Fruit fly (Drosophila melanogaster) whole organism, prepupa: ENCODE measurements around the gene Taf10b.

Experiments used
- Blimp-1 ChIP-seq: fragments of 200-800 bp; sonication (Bioruptor generic); optimal IDR thresholded peaks from 3 replicates; lab custom pipeline; 2017; ENCODE audit warnings: missing biosample characterization, missing genetic modification characterization, mild to moderate bottlenecking, moderate library complexity, missing genetic modification reagents
- CG10631 ChIP-seq: fragments of 200-800 bp; sonication (Bioruptor generic); optimal IDR thresholded peaks from 2 replicates; lab custom pipeline; 2016; ENCODE audit warnings: missing biosample characterization, missing genetic modification characterization
- CG10669 ChIP-seq: fragments of 200-800 bp; sonication (Bioruptor generic); optimal IDR thresholded peaks from 3 replicates; lab custom pipeline; 2018; ENCODE audit warnings: missing biosample characterization, mild to moderate bottlenecking, missing genetic modification characterization, moderate library complexity
- CG15336 ChIP-seq: fragments of 200-800 bp; sonication (Bioruptor generic); IDR thresholded peaks from 2 replicates; pipeline ENCODE4 v1.3.6; 2022; ENCODE audit warnings: missing biosample characterization, missing genetic modification characterization
- CG1621 ChIP-seq: fragments of 200-800 bp; sonication (Bioruptor generic); optimal IDR thresholded peaks from 3 replicates; lab custom pipeline; 2018; ENCODE audit warnings: missing biosample characterization, mild to moderate bottlenecking, missing genetic modification characterization
- CG3032 ChIP-seq: fragments of 200-800 bp; optimal IDR thresholded peaks from 2 replicates; lab custom pipeline; 2019; ENCODE audit warnings: missing biosample characterization, mild to moderate bottlenecking, missing genetic modification characterization, moderate library complexity
- CG31627 ChIP-seq: fragments of 200-800 bp; sonication (Bioruptor generic); optimal IDR thresholded peaks from 3 replicates; lab custom pipeline; 2016; ENCODE audit warnings: missing biosample characterization, missing genetic modification characterization
- CG32006 ChIP-seq: fragments of 200-800 bp; sonication (Bioruptor generic); optimal IDR thresholded peaks from 3 replicates; lab custom pipeline; 2017; ENCODE audit warnings: missing biosample characterization, mild to moderate bottlenecking, missing genetic modification characterization
- CG4318 ChIP-seq: fragments of 200-800 bp; sonication (Bioruptor generic); optimal IDR thresholded peaks from 3 replicates; lab custom pipeline; 2017; ENCODE audit warnings: missing biosample characterization, mild to moderate bottlenecking, missing genetic modification characterization
- CG6276 ChIP-seq: fragments of 200-800 bp; sonication (Bioruptor generic); optimal IDR thresholded peaks from 2 replicates; lab custom pipeline; 2017; ENCODE audit warnings: missing biosample characterization, mild to moderate bottlenecking, missing genetic modification characterization
- CG6792 ChIP-seq: fragments of 200-800 bp; sonication (Bioruptor generic); optimal IDR thresholded peaks from 3 replicates; lab custom pipeline; 2016; ENCODE audit warnings: missing biosample characterization, missing genetic modification characterization
- CG8319 ChIP-seq: fragments of 200-800 bp; sonication (Bioruptor generic); optimal IDR thresholded peaks from 3 replicates; lab custom pipeline; 2016; ENCODE audit warnings: missing biosample characterization, missing genetic modification characterization
- CG8632 ChIP-seq: fragments of 200-800 bp; sonication (Bioruptor generic); optimal IDR thresholded peaks from 3 replicates; lab custom pipeline; 2016; ENCODE audit warnings: missing biosample characterization, missing genetic modification characterization
- CG9139 ChIP-seq: fragments of 200-800 bp; sonication (Bioruptor generic); optimal IDR thresholded peaks from 3 replicates; lab custom pipeline; 2017; ENCODE audit warnings: missing biosample characterization, mild to moderate bottlenecking, missing genetic modification characterization
- Eip75B ChIP-seq: fragments of 200-800 bp; sonication (Bioruptor generic); optimal IDR thresholded peaks from 3 replicates; lab custom pipeline; 2016; ENCODE audit warnings: missing biosample characterization, missing genetic modification characterization
- Eip93F ChIP-seq: fragments of 200-800 bp; sonication (Bioruptor generic); optimal IDR thresholded peaks from 2 replicates; lab custom pipeline; 2016; ENCODE audit warnings: missing biosample characterization, mild to moderate bottlenecking, missing genetic modification characterization
- Ets21C ChIP-seq: fragments of 200-800 bp; sonication (Bioruptor generic); optimal IDR thresholded peaks from 3 replicates; lab custom pipeline; 2016; ENCODE audit warnings: missing biosample characterization, missing genetic modification characterization
- Ets96B ChIP-seq: fragments of 200-800 bp; optimal IDR thresholded peaks from 2 replicates; lab custom pipeline; 2019; ENCODE audit warnings: missing biosample characterization, mild to moderate bottlenecking, missing genetic modification characterization, moderate library complexity
- Gug ChIP-seq: fragments of 200-800 bp; sonication (Bioruptor generic); IDR thresholded peaks from 2 replicates; pipeline ENCODE4 v1.3.6; 2022; ENCODE audit warnings: missing biosample characterization, missing genetic modification characterization
- Hr39 ChIP-seq: fragments of 200-800 bp; sonication (Bioruptor generic); optimal IDR thresholded peaks from 2 replicates; lab custom pipeline; 2016; ENCODE audit warnings: missing biosample characterization, missing genetic modification characterization
- Lpt ChIP-seq: fragments of 200-800 bp; sonication (Bioruptor generic); optimal IDR thresholded peaks from 3 replicates; lab custom pipeline; 2016; ENCODE audit warnings: missing biosample characterization, missing genetic modification characterization
- Met ChIP-seq: fragments of 200-800 bp; sonication (Bioruptor generic); optimal IDR thresholded peaks from 3 replicates; lab custom pipeline; 2016; ENCODE audit warnings: missing biosample characterization, missing genetic modification characterization
- OdsH ChIP-seq: fragments of 200-800 bp; sonication (Bioruptor generic); optimal IDR thresholded peaks from 3 replicates; lab custom pipeline; 2016; ENCODE audit warnings: missing biosample characterization, missing genetic modification characterization
- Smox ChIP-seq: fragments of 200-800 bp; sonication (Bioruptor generic); optimal IDR thresholded peaks from 3 replicates; lab custom pipeline; 2016; ENCODE audit warnings: missing biosample characterization, missing genetic modification characterization
- Sox102F ChIP-seq: fragments of 200-800 bp; sonication (Bioruptor generic); optimal IDR thresholded peaks from 2 replicates; lab custom pipeline; 2016; ENCODE audit warnings: missing biosample characterization, mild to moderate bottlenecking, missing genetic modification characterization
- Sox14 ChIP-seq: fragments of 200-800 bp; sonication (Bioruptor generic); optimal IDR thresholded peaks from 3 replicates; lab custom pipeline; 2016; ENCODE audit warnings: missing biosample characterization, missing genetic modification characterization
- achi ChIP-seq: fragments of 200-800 bp; sonication (Bioruptor generic); optimal IDR thresholded peaks from 3 replicates; lab custom pipeline; 2016; ENCODE audit warnings: missing biosample characterization, missing genetic modification characterization
- acj6 ChIP-seq: fragments of 200-800 bp; sonication (Bioruptor generic); optimal IDR thresholded peaks from 3 replicates; lab custom pipeline; 2016; ENCODE audit warnings: missing biosample characterization, missing genetic modification characterization
- cyc ChIP-seq: fragments of 200-800 bp; sonication (Bioruptor generic); optimal IDR thresholded peaks from 3 replicates; lab custom pipeline; 2016; ENCODE audit warnings: missing biosample characterization, missing genetic modification characterization
- dsx ChIP-seq: fragments of 200-800 bp; optimal IDR thresholded peaks from 3 replicates; lab custom pipeline; 2019; ENCODE audit warnings: missing biosample characterization, mild to moderate bottlenecking, missing genetic modification characterization, moderate library complexity; ENCODE audit not compliant: poor library complexity, severe bottlenecking
- eg ChIP-seq: fragments of 200-800 bp; sonication (Bioruptor generic); IDR thresholded peaks from 3 replicates; pipeline ENCODE4 v1.3.6; 2022; ENCODE audit warnings: missing biosample characterization, missing genetic modification characterization
- esn ChIP-seq: fragments of 200-800 bp; sonication (Bioruptor generic); optimal IDR thresholded peaks from 2 replicates; lab custom pipeline; 2016; ENCODE audit warnings: missing biosample characterization, mild to moderate bottlenecking, missing genetic modification characterization, moderate library complexity
- fd59A ChIP-seq: fragments of 200-800 bp; sonication (Bioruptor generic); optimal IDR thresholded peaks from 2 replicates; lab custom pipeline; 2017; ENCODE audit warnings: missing biosample characterization, mild to moderate bottlenecking, missing genetic modification characterization, missing genetic modification reagents
- fkh ChIP-seq: fragments of 200-800 bp; sonication (Bioruptor generic); optimal IDR thresholded peaks from 3 replicates; lab custom pipeline; 2017; ENCODE audit warnings: missing biosample characterization, mild to moderate bottlenecking, missing genetic modification characterization, moderate library complexity
- net ChIP-seq: fragments of 200-800 bp; sonication (Bioruptor generic); optimal IDR thresholded peaks from 3 replicates; lab custom pipeline; 2016; ENCODE audit warnings: missing biosample characterization, missing genetic modification characterization
- pdm3 ChIP-seq: fragments of 200-800 bp; sonication (Bioruptor generic); optimal IDR thresholded peaks from 3 replicates; lab custom pipeline; 2016; ENCODE audit warnings: missing biosample characterization, missing genetic modification characterization
- salr ChIP-seq, 2 experiments: fragments of 200-800 bp; sonication (Bioruptor generic); optimal IDR thresholded peaks; 3 replicates each; lab custom pipeline; 2016 to 2018; ENCODE audit warnings: missing biosample characterization in 2 of 2, missing genetic modification characterization in 2 of 2, mild to moderate bottlenecking in 1 of 2
- ss ChIP-seq, 2 experiments: fragments of 200-800 bp; sonication (Bioruptor generic); optimal IDR thresholded peaks; 2 replicates in 1 of 2; 3 replicates in 1 of 2; lab custom pipeline; 2017 to 2018; ENCODE audit warnings: mild to moderate bottlenecking in 2 of 2, missing biosample characterization in 2 of 2, missing genetic modification characterization in 2 of 2, moderate library complexity in 1 of 2
- svp ChIP-seq: fragments of 200-800 bp; sonication (Bioruptor generic); peaks from one replicate; lab custom pipeline; 2016; ENCODE audit warnings: missing biosample characterization, missing genetic modification characterization
- topi ChIP-seq: fragments of 200-800 bp; sonication (Bioruptor generic); optimal IDR thresholded peaks from 3 replicates; lab custom pipeline; 2016; ENCODE audit warnings: missing biosample characterization, missing genetic modification characterization
- vri ChIP-seq: fragments of 200-800 bp; sonication (Bioruptor generic); optimal IDR thresholded peaks from 3 replicates; lab custom pipeline; 2016; ENCODE audit warnings: missing biosample characterization, mild to moderate bottlenecking, missing genetic modification characterization

Taf10b gene

DNA sequence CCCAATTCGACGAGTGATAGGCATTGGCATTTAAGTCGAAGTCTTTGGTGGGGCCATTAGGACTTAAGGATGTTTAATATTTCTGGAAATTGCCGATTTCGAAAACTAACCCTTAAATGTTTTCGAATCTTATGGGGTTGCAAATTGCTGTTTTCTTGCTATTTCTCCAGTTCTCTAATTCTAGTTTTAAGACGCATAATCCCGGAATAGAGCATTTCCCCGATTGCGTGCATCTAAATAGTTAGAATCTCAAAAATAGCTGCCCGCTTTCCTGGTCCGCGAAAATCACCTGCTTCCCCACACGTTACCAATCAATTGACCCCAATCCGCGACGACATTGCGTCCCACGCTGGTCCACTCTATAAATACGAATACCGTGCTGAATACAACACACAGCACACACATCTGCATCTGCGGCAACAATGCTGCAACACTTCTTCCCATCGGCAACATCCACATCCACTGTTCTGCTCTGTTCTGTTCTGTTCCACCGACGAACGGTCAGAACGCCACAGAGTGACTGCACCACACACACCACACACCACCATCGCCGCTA, 15.7 kb downstream of the Taf10b start, which contains the start of gene Bacc (continued):
- TF ChIP-seq fd59A (GFP tag; lab: Kevin White, UChicago) (peak; percentile 99), esn (peak; percentile 99), pdm3 (GFP tag; lab: Kevin White, UChicago) (peak; percentile 98), CG31627 (GFP tag; lab: Kevin White, UChicago) (peak; percentile 97), vri (GFP tag; lab: Kevin White, UChicago) (peak; percentile 93), CG6792 (GFP tag; lab: Kevin White, UChicago) (peak; percentile 98), svp (GFP tag; lab: Kevin White, UChicago) (peak; percentile 99), Sox14 (GFP tag; lab: Kevin White, UChicago) (peak; percentile 99), ss (GFP tag; optimal IDR thresholded peaks at IDR 0.05; lab: Kevin White, UChicago) (peak; percentile 97 to 99), Sox102F (GFP tag; lab: Kevin White, UChicago) (peak; percentile 98), Gug (GFP tag; lab: Robert Waterston, UW) (no peak), fkh (GFP tag; lab: Kevin White, UChicago) (peak; percentile 14), CG9139 (peak; percentile 94), acj6 (GFP tag; lab: Kevin White, UChicago) (peak; percentile 99), Met (peak; percentile 99), Ets96B (tag; lab: Kevin White, UChicago) (peak; percentile 97), topi (GFP tag; lab: Kevin White, UChicago) (peak; percentile 97), Smox (GFP tag; lab: Kevin White, UChicago) (peak; percentile 98), CG32006 (GFP tag; lab: Kevin White, UChicago) (peak; percentile 99), CG3032 (tag; lab: Kevin White, UChicago) (peak; percentile 98), Eip93F (GFP tag; lab: Kevin White, UChicago) (peak; percentile 93), CG10631 (GFP tag; lab: Kevin White, UChicago) (peak; percentile 97), Ets21C (peak; percentile 96), Lpt (GFP tag; lab: Kevin White, UChicago) (peak; percentile 93), Hr39 (GFP tag; lab: Kevin White, UChicago) (peak; percentile 98), Blimp-1 (GFP tag; lab: Kevin White, UChicago) (peak; percentile 93), CG10669 (GFP tag; lab: Kevin White, UChicago) (peak; percentile 97)

dm6 chr2L:2751085-2751710, 16.4 kb downstream of the Taf10b start:
- peak; percentile 69 for TF ChIP-seq svp (GFP tag; lab: Kevin White, UChicago)
- no peak for TF ChIP-seq CG4318 (GFP tag; lab: Kevin White, UChicago)
- peak; percentile 29 for TF ChIP-seq fkh (GFP tag; lab: Kevin White, UChicago)
- TF ChIP-seq dsx (GFP tag; lab: Kevin White, UChicago), result no peak
- TF ChIP-seq achi (GFP tag; lab: Kevin White, UChicago), result no peak
- no peak for TF ChIP-seq Ets21C
- TF ChIP-seq Eip93F (GFP tag; lab: Kevin White, UChicago), result peak; percentile 28
- peak in 1 of 2 experiments; percentile 34 for TF ChIP-seq ss (GFP tag; optimal IDR thresholded peaks at IDR 0.05; lab: Kevin White, UChicago)
- no peak for TF ChIP-seq pdm3 (GFP tag; lab: Kevin White, UChicago)
- no peak for TF ChIP-seq cyc
- TF ChIP-seq salr (GFP tag; optimal IDR thresholded peaks at IDR 0.05; lab: Kevin White, UChicago), result no peak
- no peak for TF ChIP-seq CG9139
- TF ChIP-seq eg (GFP tag; lab: Robert Waterston, UW), result no peak
- TF ChIP-seq vri (GFP tag; lab: Kevin White, UChicago), result peak; percentile 86
- TF ChIP-seq, all 60 proteins: peak for 5

DNA sequence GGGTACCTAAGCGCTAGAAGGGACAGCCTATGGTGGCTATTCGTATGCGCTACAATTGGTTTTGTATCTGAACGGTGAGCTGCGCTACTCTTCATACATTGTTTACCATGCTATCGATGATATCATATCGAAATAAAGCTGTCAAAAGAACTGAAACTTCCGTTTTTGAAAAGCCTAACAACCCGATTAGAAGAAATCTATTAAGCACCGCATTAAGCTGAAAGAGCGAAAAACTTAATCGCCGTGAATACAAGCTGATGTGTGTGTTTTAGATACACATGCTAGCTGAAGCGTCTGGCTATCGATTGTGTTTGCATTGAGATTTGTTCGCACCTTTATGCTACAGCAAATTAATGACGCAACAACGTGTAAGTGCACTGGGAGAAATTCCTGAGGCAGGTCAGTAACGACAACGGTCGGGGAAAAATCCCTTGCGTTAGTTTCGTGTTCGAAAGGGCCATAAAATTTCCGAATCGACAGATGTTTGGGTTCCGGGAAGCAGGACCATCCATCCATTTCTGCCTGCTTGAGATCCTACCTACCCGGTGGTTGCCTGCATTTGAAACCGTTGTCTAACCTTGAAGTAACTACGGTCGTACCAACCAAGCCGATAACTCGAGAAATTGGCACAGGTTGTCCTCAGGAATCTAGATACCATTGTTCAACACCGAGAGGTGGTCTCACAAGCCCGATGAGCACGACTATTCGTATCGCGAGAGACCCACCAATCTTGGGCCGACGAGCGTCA, 17.1 kb downstream of the Taf10b start:
- TF ChIP-seq Eip75B (GFP tag; lab: Kevin White, UChicago) (peak; percentile 10), CG32006 (GFP tag; lab: Kevin White, UChicago) (peak; percentile 72), fkh (GFP tag; lab: Kevin White, UChicago) (peak; percentile 90), Ets96B (tag; lab: Kevin White, UChicago) (peak; percentile 33), topi (GFP tag; lab: Kevin White, UChicago) (no peak), CG1621 (peak; percentile 35), dsx (GFP tag; lab: Kevin White, UChicago) (peak; percentile 75), acj6 (GFP tag; lab: Kevin White, UChicago) (peak; percentile 46), net (GFP tag; lab: Kevin White, UChicago) (peak; percentile 51), achi (GFP tag; lab: Kevin White, UChicago) (peak; percentile 53), CG6276 (peak; percentile 64), CG8319 (no peak), CG6792 (GFP tag; lab: Kevin White, UChicago) (peak; percentile 40), CG8632 (GFP tag; lab: Kevin White, UChicago) (peak; percentile 33), Eip93F (GFP tag; lab: Kevin White, UChicago) (no peak), salr (GFP tag; optimal IDR thresholded peaks at IDR 0.05; lab: Kevin White, UChicago) (peak in 1 of 2 experiments; percentile 73), Lpt (GFP tag; lab: Kevin White, UChicago) (peak; percentile 46), Sox102F (GFP tag; lab: Kevin White, UChicago) (peak; percentile 54), OdsH (peak; percentile 68), CG15336 (GFP tag; lab: Robert Waterston, UW) (no peak), CG10669 (GFP tag; lab: Kevin White, UChicago) (peak; percentile 6)
